Worm (Caenorhabditis elegans) whole organism, L2 larva: ENCODE data around the gene W06D11.3.

Source experiments
- C34F6.9 ChIP-seq: fragments of 150-350 bp; optimal IDR thresholded peaks from 2 replicates; lab custom pipeline; 2014; ENCODE audit warnings: missing biosample characterization, missing genetic modification characterization
- F13H6.1 ChIP-seq: sonication (generic microtip); optimal IDR thresholded peaks from 2 replicates; lab custom pipeline; 2016; ENCODE audit warnings: missing genetic modification characterization, missing compliant biosample characterization
- R02D3.7 ChIP-seq: fragments of 150-350 bp; optimal IDR thresholded peaks from 2 replicates; lab custom pipeline; 2014; ENCODE audit warnings: missing biosample characterization, missing genetic modification characterization
- Y55F3AM.14 ChIP-seq: fragments of 200-800 bp; sonication (Bioruptor generic); optimal IDR thresholded peaks from 2 replicates; lab custom pipeline; 2018; ENCODE audit warnings: mild to moderate bottlenecking, missing genetic modification characterization, missing compliant biosample characterization
- ZK546.5 ChIP-seq: sonication (generic microtip); optimal IDR thresholded peaks from 2 replicates; lab custom pipeline; 2017; ENCODE audit warnings: missing biosample characterization, missing genetic modification characterization
- aly-2 ChIP-seq: fragments of 150-350 bp; optimal IDR thresholded peaks from 2 replicates; lab custom pipeline; 2014; ENCODE audit warnings: missing biosample characterization, missing genetic modification characterization
- ama-1 ChIP-seq: fragments of 150-350 bp; optimal IDR thresholded peaks from 2 replicates; lab custom pipeline; 2018; ENCODE audit warnings: inconsistent platforms
- blmp-1 ChIP-seq: sonication (generic microtip); optimal IDR thresholded peaks from 2 replicates; lab custom pipeline; 2017; ENCODE audit warnings: missing genetic modification characterization, mild to moderate bottlenecking, missing compliant biosample characterization, antibody characterized with exemption, moderate library complexity; ENCODE audit not compliant: insufficient read depth
- ceh-16 ChIP-seq: fragments of 150-350 bp; optimal IDR thresholded peaks from 2 replicates; lab custom pipeline; 2014; ENCODE audit warnings: missing biosample characterization, missing genetic modification characterization
- ceh-82 ChIP-seq: fragments of 150-350 bp; optimal IDR thresholded peaks from 2 replicates; lab custom pipeline; 2014; ENCODE audit warnings: missing biosample characterization, missing genetic modification characterization
- crh-2 ChIP-seq: sonication (generic microtip); optimal IDR thresholded peaks from 2 replicates; lab custom pipeline; 2017; ENCODE audit warnings: missing biosample characterization, missing genetic modification characterization
- egl-27 ChIP-seq: sonication (generic microtip); optimal IDR thresholded peaks from 3 replicates; lab custom pipeline; 2017; ENCODE audit warnings: missing biosample characterization, missing genetic modification reagents, missing genetic modification characterization
- elt-1 ChIP-seq: fragments of 150-350 bp; optimal IDR thresholded peaks from 2 replicates; lab custom pipeline; 2014; ENCODE audit warnings: missing biosample characterization, missing genetic modification characterization
- fos-1 ChIP-seq: fragments of 150-350 bp; optimal IDR thresholded peaks from 2 replicates; lab custom pipeline; 2014; ENCODE audit warnings: missing biosample characterization, missing genetic modification characterization
- gmeb-1 ChIP-seq: fragments of 150-350 bp; optimal IDR thresholded peaks from 2 replicates; lab custom pipeline; 2014; ENCODE audit warnings: missing biosample characterization, missing genetic modification characterization
- lin-11 ChIP-seq: fragments of 150-350 bp; sonication (generic microtip); optimal IDR thresholded peaks from 2 replicates; lab custom pipeline; 2014; ENCODE audit warnings: missing biosample characterization, missing genetic modification characterization, inconsistent platforms, mixed read lengths
- lin-39 ChIP-seq: fragments of 150-350 bp; optimal IDR thresholded peaks from 2 replicates; lab custom pipeline; 2014; ENCODE audit warnings: missing biosample characterization, missing genetic modification reagents, missing genetic modification characterization
- lsy-2 ChIP-seq, 2 experiments: fragments of 150-350 bp in 1 of 2; sonication (generic microtip) in 1 of 2; optimal IDR thresholded peaks; 2 replicates each; lab custom pipeline; 2014 to 2017; ENCODE audit warnings: missing biosample characterization in 2 of 2, missing genetic modification characterization in 2 of 2
- mab-5 ChIP-seq: fragments of 150-350 bp; optimal IDR thresholded peaks from 2 replicates; lab custom pipeline; 2014; ENCODE audit warnings: missing biosample characterization, missing genetic modification characterization
- mbf-1 ChIP-seq: sonication (generic microtip); optimal IDR thresholded peaks from 2 replicates; lab custom pipeline; 2017; ENCODE audit warnings: missing biosample characterization, missing genetic modification characterization
- mdl-1 ChIP-seq, 2 experiments: fragments of 150-350 bp in 1 of 2; sonication (generic microtip) in 1 of 2; optimal IDR thresholded peaks; 2 replicates each; lab custom pipeline; 2017; ENCODE audit warnings: missing biosample characterization in 2 of 2, missing genetic modification characterization in 2 of 2
- nhr-10 ChIP-seq: sonication (generic microtip); optimal IDR thresholded peaks from 2 replicates; lab custom pipeline; 2017; ENCODE audit warnings: missing biosample characterization, missing genetic modification characterization
- nhr-11 ChIP-seq: fragments of 150-350 bp; optimal IDR thresholded peaks from 2 replicates; lab custom pipeline; 2014; ENCODE audit warnings: missing biosample characterization, missing genetic modification characterization
- nhr-12 ChIP-seq: fragments of 150-350 bp; optimal IDR thresholded peaks from 2 replicates; lab custom pipeline; 2014; ENCODE audit warnings: missing biosample characterization, missing genetic modification characterization
- nhr-21 ChIP-seq: fragments of 150-350 bp; optimal IDR thresholded peaks from 2 replicates; lab custom pipeline; 2014; ENCODE audit warnings: missing biosample characterization, missing genetic modification characterization
- nhr-237 ChIP-seq: fragments of 150-350 bp; optimal IDR thresholded peaks from 2 replicates; lab custom pipeline; 2014; ENCODE audit warnings: missing biosample characterization, missing genetic modification characterization
- nhr-25 ChIP-seq: fragments of 150-350 bp; sonication (generic microtip); optimal IDR thresholded peaks from 3 replicates; lab custom pipeline; 2014; ENCODE audit warnings: missing biosample characterization, missing genetic modification characterization
- nhr-77 ChIP-seq: fragments of 150-350 bp; optimal IDR thresholded peaks from 2 replicates; lab custom pipeline; 2014; ENCODE audit warnings: missing biosample characterization, missing genetic modification characterization
- sem-4 ChIP-seq: fragments of 150-350 bp; optimal IDR thresholded peaks from 2 replicates; lab custom pipeline; 2014; ENCODE audit warnings: missing biosample characterization, missing genetic modification reagents, missing genetic modification characterization
- sma-3 ChIP-seq: sonication (generic microtip); optimal IDR thresholded peaks from 2 replicates; lab custom pipeline; 2016; ENCODE audit warnings: missing genetic modification reagents, missing genetic modification characterization, missing compliant biosample characterization
- sma-9 ChIP-seq, 2 experiments: fragments of 150-350 bp in 1 of 2; sonication (generic microtip) in 1 of 2; optimal IDR thresholded peaks; 2 replicates each; lab custom pipeline; 2014 to 2016; ENCODE audit warnings: missing genetic modification characterization in 2 of 2, mild to moderate bottlenecking in 1 of 2, missing biosample characterization in 1 of 2, missing compliant biosample characterization in 1 of 2, missing genetic modification reagents in 1 of 2, moderate library complexity in 1 of 2
- snpc-4 ChIP-seq: fragments of 150-350 bp; optimal IDR thresholded peaks from 2 replicates; lab custom pipeline; 2014; ENCODE audit warnings: missing biosample characterization, missing genetic modification characterization
- unc-55 ChIP-seq: fragments of 150-350 bp; sonication (generic microtip); optimal IDR thresholded peaks from 3 replicates; lab custom pipeline; 2014; ENCODE audit warnings: missing biosample characterization, missing genetic modification reagents, missing genetic modification characterization
- unc-62 ChIP-seq: fragments of 150-350 bp; optimal IDR thresholded peaks from 2 replicates; lab custom pipeline; 2014; ENCODE audit warnings: missing biosample characterization, missing genetic modification reagents, missing genetic modification characterization
- zag-1 ChIP-seq: fragments of 150-350 bp; optimal IDR thresholded peaks from 2 replicates; lab custom pipeline; 2014; ENCODE audit warnings: missing biosample characterization, missing genetic modification characterization
- ztf-1 ChIP-seq: fragments of 200-800 bp; sonication (Bioruptor generic); conservative IDR thresholded peaks from 2 replicates; pipeline ENCODE4 v1.3.6; 2022; ENCODE audit warnings: missing genetic modification characterization, missing compliant biosample characterization

W06D11.3 gene

ce11 chrX:12298324-12298723 is at the start of gene W06D11.3:
TSS of gene W06D11.3 (plus strand) at chrX:12298683.
- TF ChIP-seq ceh-82 (tag; lab: Kevin White, UChicago) (no peak), sma-9 (GFP tag; optimal IDR thresholded peaks at IDR 0.05; lab: Kevin White, UChicago) (no peak), sma-9 (tag; optimal IDR thresholded peaks at IDR 0.05; lab: Kevin White, UChicago) (no peak), crh-2 (tag; lab: Kevin White, UChicago) (no peak), ztf-1 (GFP tag; lab: Robert Waterston, UW) (no peak), unc-55 (GFP tag; lab: Kevin White, UChicago) (no peak), aly-2 (tag; lab: Kevin White, UChicago) (no peak), nhr-25 (tag; lab: Kevin White, UChicago) (no peak), mbf-1 (tag; lab: Kevin White, UChicago) (no peak), C34F6.9 (no peak), nhr-77 (tag; lab: Kevin White, UChicago) (no peak), ceh-16 (tag; lab: Kevin White, UChicago) (no peak), nhr-11 (tag; lab: Kevin White, UChicago) (no peak), sma-3 (no peak), blmp-1 (no peak), lin-11 (tag; lab: Kevin White, UChicago) (no peak)

- no peak for TF ChIP-seq sma-3
- TF ChIP-seq nhr-12 (tag; lab: Kevin White, UChicago), result no peak
- TF ChIP-seq gmeb-1, result no peak
- no peak for TF ChIP-seq ztf-1 (GFP tag; lab: Robert Waterston, UW)
- no peak for TF ChIP-seq mab-5 (tag; lab: Kevin White, UChicago)
- no peak for TF ChIP-seq egl-27 (tag; lab: Kevin White, UChicago)
- TF ChIP-seq F13H6.1 (tag; lab: Kevin White, UChicago), result no peak
- no peak for TF ChIP-seq unc-62 (GFP tag; lab: Kevin White, UChicago)
- TF ChIP-seq ZK546.5 (tag; lab: Kevin White, UChicago), result no peak
- no peak for TF ChIP-seq nhr-10 (tag; lab: Kevin White, UChicago)
- no peak for TF ChIP-seq ceh-16 (tag; lab: Kevin White, UChicago)
Observed at ce11 chrX:12252189-12252588, 46.3 kb upstream of the W06D11.3 start.

ce11 chrX:12256594-12257048 is 41.9 kb upstream of the W06D11.3 start, which contains the start of gene E01G6.2:
TSS of gene E01G6.2 (plus strand) at chrX:12256644.
- no peak for TF ChIP-seq zag-1 (tag; lab: Kevin White, UChicago)
- TF ChIP-seq fos-1 (tag; lab: Kevin White, UChicago), result no peak
- TF ChIP-seq Y55F3AM.14 (GFP tag; lab: Kevin White, UChicago), result no peak
- no peak for TF ChIP-seq lin-39 (tag; lab: Kevin White, UChicago)
- TF ChIP-seq elt-1, result no peak
- TF ChIP-seq nhr-11 (tag; lab: Kevin White, UChicago), result no peak
- TF ChIP-seq unc-55 (GFP tag; lab: Kevin White, UChicago), result no peak
- TF ChIP-seq ZK546.5 (tag; lab: Kevin White, UChicago), result no peak
- TF ChIP-seq ceh-82 (tag; lab: Kevin White, UChicago), result no peak
- no peak for TF ChIP-seq nhr-12 (tag; lab: Kevin White, UChicago)
- no peak for TF ChIP-seq nhr-237 (tag; lab: Kevin White, UChicago)

ce11 chrX:12260381-12260931 is 38.0 kb upstream of the W06D11.3 start, which contains the start of gene E01G6.1:
TSS of gene E01G6.1 (plus strand) at chrX:12260881.
- TF ChIP-seq elt-1 (no peak), unc-55 (GFP tag; lab: Kevin White, UChicago) (no peak), blmp-1 (no peak), sem-4 (tag; lab: Kevin White, UChicago) (no peak), mdl-1 (tag; optimal IDR thresholded peaks at IDR 0.05; lab: Kevin White, UChicago) (no peak), lin-11 (tag; lab: Kevin White, UChicago) (no peak), ama-1 (no peak), sma-3 (no peak), nhr-21 (no peak), Y55F3AM.14 (GFP tag; lab: Kevin White, UChicago) (no peak), nhr-10 (tag; lab: Kevin White, UChicago) (no peak), nhr-25 (tag; lab: Kevin White, UChicago) (no peak), lsy-2 (tag; optimal IDR thresholded peaks at IDR 0.05; lab: Kevin White, UChicago) (no peak), mbf-1 (tag; lab: Kevin White, UChicago) (no peak), sma-9 (GFP tag; optimal IDR thresholded peaks at IDR 0.05; lab: Kevin White, UChicago) (no peak), sma-9 (tag; optimal IDR thresholded peaks at IDR 0.05; lab: Kevin White, UChicago) (no peak), egl-27 (tag; lab: Kevin White, UChicago) (no peak), R02D3.7 (tag; lab: Kevin White, UChicago) (no peak), snpc-4 (tag; lab: Kevin White, UChicago) (no peak)
